Fruit fly (Drosophila melanogaster) whole organism, embryonic: ENCODE results near the gene CG13670.

Experiments used
- CG10543 ChIP-seq: fragments of 200-800 bp; sonication (Bioruptor generic); optimal IDR thresholded peaks from 3 replicates; lab custom pipeline; 2017; ENCODE audit warnings: missing biosample characterization, mild to moderate bottlenecking, missing genetic modification characterization, moderate library complexity
- CG11398 ChIP-seq: fragments of 200-800 bp; sonication (Bioruptor generic); optimal IDR thresholded peaks from 2 replicates; lab custom pipeline; 2016; ENCODE audit warnings: missing biosample characterization, missing genetic modification characterization
- CG12155 ChIP-seq: fragments of 200-800 bp; sonication (Bioruptor generic); optimal IDR thresholded peaks from 3 replicates; lab custom pipeline; 2016; ENCODE audit warnings: missing biosample characterization, missing genetic modification characterization
- CG14710 ChIP-seq: fragments of 200-800 bp; sonication (Bioruptor generic); optimal IDR thresholded peaks from 3 replicates; lab custom pipeline; 2019; ENCODE audit warnings: missing biosample characterization, mild to moderate bottlenecking, missing genetic modification characterization, moderate library complexity
- CG14965 ChIP-seq: fragments of 200-800 bp; sonication (Bioruptor generic); optimal IDR thresholded peaks from 2 replicates; lab custom pipeline; 2016; ENCODE audit warnings: missing biosample characterization, missing genetic modification characterization, borderline replicate concordance
- CG1647 ChIP-seq: fragments of 200-800 bp; sonication (Bioruptor generic); optimal IDR thresholded peaks from 3 replicates; lab custom pipeline; 2016; ENCODE audit warnings: missing biosample characterization, missing genetic modification characterization
- CG17328 ChIP-seq: fragments of 200-800 bp; sonication (Bioruptor generic); IDR thresholded peaks from 2 replicates; pipeline ENCODE4 v1.3.6; 2022; ENCODE audit warnings: missing biosample characterization, missing genetic modification characterization
- CG2129 ChIP-seq: fragments of 200-800 bp; sonication (Bioruptor generic); IDR thresholded peaks from 2 replicates; pipeline ENCODE4 v1.3.6; 2022; ENCODE audit warnings: missing biosample characterization, missing genetic modification characterization; ENCODE audit not compliant: partially characterized antibody
- CG32532 ChIP-seq: fragments of 200-800 bp; sonication (Bioruptor generic); IDR thresholded peaks from 2 replicates; pipeline ENCODE4 v1.3.6; 2022; ENCODE audit warnings: missing biosample characterization, missing genetic modification characterization
- CG3407 ChIP-seq: fragments of 200-800 bp; sonication (Bioruptor generic); optimal IDR thresholded peaks from 2 replicates; lab custom pipeline; 2018; ENCODE audit warnings: missing biosample characterization, mild to moderate bottlenecking, missing genetic modification characterization
- CG4360 ChIP-seq: fragments of 200-800 bp; sonication (Bioruptor generic); IDR thresholded peaks from 2 replicates; pipeline ENCODE4 v1.3.6; 2022; ENCODE audit warnings: missing biosample characterization, missing genetic modification characterization
- CG5953 ChIP-seq: fragments of 200-800 bp; sonication (Bioruptor generic); IDR thresholded peaks from 2 replicates; pipeline ENCODE4 v1.3.6; 2022; ENCODE audit warnings: missing biosample characterization, missing genetic modification characterization
- CG7556 ChIP-seq: fragments of 200-800 bp; sonication (Bioruptor generic); optimal IDR thresholded peaks from 2 replicates; lab custom pipeline; 2017; ENCODE audit warnings: missing biosample characterization, mild to moderate bottlenecking, missing genetic modification characterization
- CG8478 ChIP-seq: fragments of >200 bp; optimal IDR thresholded peaks from 2 replicates; lab custom pipeline; 2018
- CG9437 ChIP-seq: fragments of 200-800 bp; sonication (Bioruptor generic); optimal IDR thresholded peaks from 2 replicates; lab custom pipeline; 2018; ENCODE audit warnings: missing biosample characterization, mild to moderate bottlenecking, missing genetic modification characterization
- CG9817 ChIP-seq: fragments of 200-800 bp; sonication (Bioruptor generic); optimal IDR thresholded peaks from 2 replicates; lab custom pipeline; 2018; ENCODE audit warnings: missing biosample characterization, mild to moderate bottlenecking, missing genetic modification characterization, moderate library complexity
- D ChIP-seq, 2 experiments: fragments of 200-800 bp in 1 of 2; fragments of >200 bp in 1 of 2; sonication (Bioruptor generic) in 1 of 2; optimal IDR thresholded peaks; 2 replicates in 1 of 2; 3 replicates in 1 of 2; lab custom pipeline; 2017; ENCODE audit warnings: mild to moderate bottlenecking in 1 of 2, missing biosample characterization in 1 of 2, missing genetic modification characterization in 1 of 2, missing genetic modification reagents in 1 of 2
- D19B ChIP-seq: fragments of 200-800 bp; sonication (Bioruptor generic); optimal IDR thresholded peaks from 2 replicates; lab custom pipeline; 2017; ENCODE audit warnings: missing biosample characterization, mild to moderate bottlenecking, missing genetic modification characterization
- Doc2 ChIP-seq: fragments of 200-800 bp; sonication (Bioruptor generic); IDR thresholded peaks from 2 replicates; pipeline ENCODE4 v1.3.6; 2022; ENCODE audit warnings: missing biosample characterization, missing genetic modification characterization
- Drgx ChIP-seq: fragments of 200-800 bp; sonication (Bioruptor generic); IDR thresholded peaks from 2 replicates; pipeline ENCODE4 v1.3.6; 2022; ENCODE audit warnings: missing biosample characterization, missing genetic modification characterization
- Elba2 ChIP-seq: fragments of 200-800 bp; sonication (Bioruptor generic); optimal IDR thresholded peaks from 3 replicates; lab custom pipeline; 2016; ENCODE audit warnings: missing biosample characterization, missing genetic modification characterization
- Hey ChIP-seq: fragments of 200-800 bp; sonication (Bioruptor generic); optimal IDR thresholded peaks from 3 replicates; lab custom pipeline; 2018; ENCODE audit warnings: missing biosample characterization, mild to moderate bottlenecking, missing genetic modification characterization
- Hr51 ChIP-seq, 2 experiments: fragments of 200-800 bp; sonication (Bioruptor generic); optimal IDR thresholded peaks; 2 replicates in 1 of 2; 3 replicates in 1 of 2; lab custom pipeline; 2016 to 2018; ENCODE audit warnings: missing biosample characterization in 2 of 2, missing genetic modification characterization in 2 of 2, mild to moderate bottlenecking in 1 of 2, moderate library complexity in 1 of 2
- Jarid2 ChIP-seq: fragments of 200-800 bp; sonication (Bioruptor generic); optimal IDR thresholded peaks from 3 replicates; lab custom pipeline; 2017; ENCODE audit warnings: mild to moderate bottlenecking, missing biosample characterization, missing genetic modification reagents, missing genetic modification characterization
- Max ChIP-seq: fragments of 200-800 bp; sonication (Bioruptor generic); optimal IDR thresholded peaks from 2 replicates; lab custom pipeline; 2016; ENCODE audit warnings: missing biosample characterization, mild to moderate bottlenecking, missing genetic modification characterization
- NfI ChIP-seq: fragments of 200-800 bp; sonication (Bioruptor generic); optimal IDR thresholded peaks from 3 replicates; lab custom pipeline; 2018; ENCODE audit warnings: missing biosample characterization, mild to moderate bottlenecking, missing genetic modification characterization, moderate library complexity
- Pdp1 ChIP-seq, 2 experiments: fragments of 200-800 bp; sonication (Bioruptor generic); optimal IDR thresholded peaks; 3 replicates each; lab custom pipeline; 2016; ENCODE audit warnings: missing biosample characterization in 2 of 2, missing genetic modification characterization in 2 of 2, mild to moderate bottlenecking in 1 of 2, moderate library complexity in 1 of 2
- Rfx ChIP-seq: fragments of 200-800 bp; sonication (Bioruptor generic); IDR thresholded peaks from 2 replicates; pipeline ENCODE4 v1.3.6; 2022; ENCODE audit warnings: missing biosample characterization, missing genetic modification characterization
- Trl ChIP-seq, 3 experiments: fragments of >200 bp in 2 of 3; fragments of 200-800 bp in 1 of 3; sonication (Bioruptor generic) in 1 of 3; optimal IDR thresholded peaks; 2 replicates in 1 of 3; 3 replicates in 2 of 3; lab custom pipeline; 2016 to 2017; ENCODE audit warnings: missing biosample characterization in 1 of 3, missing genetic modification characterization in 1 of 3
- Xrp1 ChIP-seq: fragments of 200-800 bp; sonication (Bioruptor generic); IDR thresholded peaks from 2 replicates; pipeline ENCODE4 v1.3.6; 2022; ENCODE audit warnings: missing biosample characterization, missing genetic modification characterization
- YL-1 ChIP-seq: fragments of 200-800 bp; sonication (Bioruptor generic); optimal IDR thresholded peaks from 3 replicates; lab custom pipeline; 2017; ENCODE audit warnings: missing biosample characterization, mild to moderate bottlenecking, missing genetic modification characterization
- al ChIP-seq: fragments of 200-800 bp; sonication (Bioruptor generic); IDR thresholded peaks from 2 replicates; pipeline ENCODE4 v1.3.6; 2022; ENCODE audit warnings: missing biosample characterization, missing genetic modification characterization
- chif ChIP-seq, 2 experiments: fragments of 200-800 bp; sonication (Bioruptor generic); optimal IDR thresholded peaks; 3 replicates each; lab custom pipeline; 2016; ENCODE audit warnings: missing biosample characterization in 2 of 2, missing genetic modification characterization in 2 of 2
- eve ChIP-seq, 2 experiments: fragments of >200 bp; optimal IDR thresholded peaks; 2 replicates each; lab custom pipeline; 2017; ENCODE audit warnings: missing biosample characterization in 2 of 2, missing genetic modification characterization in 2 of 2
- fd102C ChIP-seq: fragments of 200-800 bp; sonication (Bioruptor generic); optimal IDR thresholded peaks from 2 replicates; lab custom pipeline; 2018; ENCODE audit warnings: missing biosample characterization, mild to moderate bottlenecking, missing genetic modification characterization, moderate library complexity
- ftz-f1 ChIP-seq: fragments of 200-800 bp; sonication (Bioruptor generic); optimal IDR thresholded peaks from 2 replicates; lab custom pipeline; 2016; ENCODE audit warnings: missing biosample characterization, missing genetic modification characterization
- fu2 ChIP-seq: fragments of 200-800 bp; sonication (Bioruptor generic); optimal IDR thresholded peaks from 2 replicates; lab custom pipeline; 2016; ENCODE audit warnings: missing biosample characterization, missing genetic modification characterization
- jigr1 ChIP-seq: fragments of 200-800 bp; sonication (Bioruptor generic); IDR thresholded peaks from 3 replicates; pipeline ENCODE4 v1.3.6; 2022; ENCODE audit warnings: missing biosample characterization, missing genetic modification characterization
- lbe ChIP-seq: fragments of 200-800 bp; sonication (Bioruptor generic); optimal IDR thresholded peaks from 2 replicates; lab custom pipeline; 2016; ENCODE audit warnings: missing biosample characterization, mild to moderate bottlenecking, missing genetic modification characterization
- pan ChIP-seq, 4 experiments: fragments of >200 bp in 3 of 4; fragments of 200-800 bp in 1 of 4; sonication (Bioruptor generic) in 1 of 4; optimal IDR thresholded peaks in 3 of 4; IDR thresholded peaks in 1 of 4; 2 replicates each; pipeline versions ENCODE4 v1.3.6 to Lab custom; 2017 to 2022; ENCODE audit warnings: missing biosample characterization in 2 of 4, missing genetic modification characterization in 2 of 4, mixed read lengths in 1 of 4
- sc ChIP-seq, 3 experiments: fragments of >200 bp in 2 of 3; fragments of 200-800 bp in 1 of 3; sonication (Bioruptor generic) in 1 of 3; optimal IDR thresholded peaks; 2 replicates in 2 of 3; 3 replicates in 1 of 3; lab custom pipeline; 2017; ENCODE audit warnings: mild to moderate bottlenecking in 1 of 3, missing biosample characterization in 1 of 3, missing genetic modification characterization in 1 of 3, missing genetic modification reagents in 1 of 3
- schlank ChIP-seq: fragments of 200-800 bp; sonication (Bioruptor generic); optimal IDR thresholded peaks from 2 replicates; lab custom pipeline; 2018; ENCODE audit warnings: missing biosample characterization, mild to moderate bottlenecking, missing genetic modification characterization
- sd ChIP-seq: fragments of 200-800 bp; sonication (Bioruptor generic); optimal IDR thresholded peaks from 3 replicates; lab custom pipeline; 2018; ENCODE audit warnings: missing biosample characterization, mild to moderate bottlenecking, missing genetic modification characterization, moderate library complexity
- sima ChIP-seq: fragments of 200-800 bp; sonication (Bioruptor generic); optimal IDR thresholded peaks from 2 replicates; lab custom pipeline; 2016; ENCODE audit warnings: missing biosample characterization, missing genetic modification characterization
- sna ChIP-seq: fragments of 200-800 bp; sonication (Bioruptor generic); IDR thresholded peaks from 2 replicates; pipeline ENCODE4 v1.3.6; 2022; ENCODE audit warnings: missing biosample characterization, missing genetic modification characterization; ENCODE audit not compliant: partially characterized antibody
- stwl ChIP-seq: fragments of 200-800 bp; sonication (Bioruptor generic); optimal IDR thresholded peaks from 3 replicates; lab custom pipeline; 2018; ENCODE audit warnings: missing biosample characterization, mild to moderate bottlenecking, missing genetic modification characterization, moderate library complexity
- tup ChIP-seq: fragments of 200-800 bp; sonication (Bioruptor generic); optimal IDR thresholded peaks from 2 replicates; lab custom pipeline; 2016; ENCODE audit warnings: missing biosample characterization, mild to moderate bottlenecking, missing genetic modification characterization, moderate library complexity
- unc-4 ChIP-seq: fragments of 200-800 bp; sonication (Bioruptor generic); IDR thresholded peaks from 2 replicates; pipeline ENCODE4 v1.3.6; 2022; ENCODE audit warnings: missing biosample characterization, missing genetic modification characterization; ENCODE audit not compliant: partially characterized antibody
- wek ChIP-seq: fragments of 200-800 bp; sonication (Bioruptor generic); optimal IDR thresholded peaks from 3 replicates; lab custom pipeline; 2018; ENCODE audit warnings: missing biosample characterization, mild to moderate bottlenecking, missing genetic modification characterization, moderate library complexity

Gene CG13670

dm6 chr3L:8347346-8347745, 26.8 kb downstream of the CG13670 start (continued):
- TF ChIP-seq pan (optimal IDR thresholded peaks at IDR 0.05; lab: Kevin White, UChicago) = no peak
- TF ChIP-seq pan (GFP tag; optimal IDR thresholded peaks at IDR 0.05 in 1 of 2, IDR thresholded peaks at IDR 0.05 in 1 of 2) = peak in 1 of 2 experiments; percentile 64
- no peak for TF ChIP-seq ftz-f1
- TF ChIP-seq Trl (optimal IDR thresholded peaks at IDR 0.05; lab: Kevin White, UChicago) = no peak
- peak; percentile 43 for TF ChIP-seq Trl (GFP tag; optimal IDR thresholded peaks at IDR 0.05; lab: Kevin White, UChicago)
- TF ChIP-seq CG14710 (tag; lab: Kevin White, UChicago) = no peak
- no peak for TF ChIP-seq lbe (GFP tag; lab: Kevin White, UChicago)
- TF ChIP-seq CG10543 (GFP tag; lab: Kevin White, UChicago) = no peak
- peak; percentile 20 for TF ChIP-seq Jarid2 (GFP tag; lab: Kevin White, UChicago)
- TF ChIP-seq CG3407 = peak; percentile 44
- no peak for TF ChIP-seq Max
- no peak for TF ChIP-seq sd (tag; lab: Kevin White, UChicago)
- no peak for TF ChIP-seq sc (optimal IDR thresholded peaks at IDR 0.05; lab: Kevin White, UChicago)
- no peak for TF ChIP-seq sc (GFP tag; optimal IDR thresholded peaks at IDR 0.05; lab: Kevin White, UChicago)
- no peak for TF ChIP-seq Pdp1 (GFP tag; optimal IDR thresholded peaks at IDR 0.05; lab: Kevin White, UChicago)
- peak; percentile 51; the same call in 1 of the 2 replicates for TF ChIP-seq Rfx (GFP tag; lab: Robert Waterston, UW)
- no peak for TF ChIP-seq CG1647
- TF ChIP-seq CG12155 (GFP tag; lab: Kevin White, UChicago) = no peak
- TF ChIP-seq CG5953 (GFP tag; lab: Robert Waterston, UW) = no peak
- no peak for TF ChIP-seq eve (GFP tag; optimal IDR thresholded peaks at IDR 0.05; lab: Kevin White, UChicago)
- peak; percentile 2 for TF ChIP-seq tup (GFP tag; lab: Kevin White, UChicago)
- peak; percentile 36; the same call in 1 of the 2 replicates for TF ChIP-seq CG17328 (GFP tag; lab: Robert Waterston, UW)
- peak; percentile 58 for TF ChIP-seq Xrp1 (GFP tag; lab: Robert Waterston, UW)
- TF ChIP-seq fd102C = no peak
- TF ChIP-seq jigr1 (GFP tag; lab: Robert Waterston, UW) = no peak
- TF ChIP-seq CG11398 (GFP tag; lab: Kevin White, UChicago) = no peak
- no peak for TF ChIP-seq al
- no peak for TF ChIP-seq chif (GFP tag; optimal IDR thresholded peaks at IDR 0.05; lab: Kevin White, UChicago)
- TF ChIP-seq sna (GFP tag; lab: Robert Waterston, UW) = no peak
- TF ChIP-seq unc-4 = no peak
- TF ChIP-seq D19B (GFP tag; lab: Kevin White, UChicago) = no peak
- TF ChIP-seq schlank (tag; lab: Kevin White, UChicago) = peak; percentile 29
- TF ChIP-seq Elba2 (GFP tag; lab: Kevin White, UChicago) = no peak
- TF ChIP-seq CG4360 (GFP tag; lab: Robert Waterston, UW) = no peak
- no peak for TF ChIP-seq CG2129 (GFP tag; lab: Robert Waterston, UW)
- TF ChIP-seq CG14965 (GFP tag; lab: Kevin White, UChicago) = no peak
- no peak for TF ChIP-seq sima
- peak in 1 of 2 experiments; percentile 11 for TF ChIP-seq Hr51 (GFP tag; optimal IDR thresholded peaks at IDR 0.05; lab: Kevin White, UChicago)
- no peak for TF ChIP-seq D (optimal IDR thresholded peaks at IDR 0.05; lab: Kevin White, UChicago)
- no peak for TF ChIP-seq D (GFP tag; optimal IDR thresholded peaks at IDR 0.05; lab: Kevin White, UChicago)
- no peak for TF ChIP-seq Doc2 (GFP tag; lab: Robert Waterston, UW)
- TF ChIP-seq CG8478 (lab: Kevin White, UChicago) = no peak
- TF ChIP-seq YL-1 (GFP tag; lab: Kevin White, UChicago) = no peak
- TF ChIP-seq Drgx (GFP tag; lab: Robert Waterston, UW) = no peak
- no peak for TF ChIP-seq CG7556 (GFP tag; lab: Kevin White, UChicago)
- TF ChIP-seq CG32532 (GFP tag; lab: Robert Waterston, UW) = no peak
- TF ChIP-seq CG9817 (tag; lab: Kevin White, UChicago) = no peak
- TF ChIP-seq fu2 (GFP tag; lab: Kevin White, UChicago) = no peak
- peak; percentile 73 for TF ChIP-seq wek (GFP tag; lab: Kevin White, UChicago)
- no peak for TF ChIP-seq NfI (GFP tag; lab: Kevin White, UChicago)
- no peak for TF ChIP-seq Hey (tag; lab: Kevin White, UChicago)
- TF ChIP-seq CG9437 = no peak
- TF ChIP-seq stwl (tag; lab: Kevin White, UChicago) = no peak
